Fruit fly (Drosophila melanogaster) whole organism, embryonic: ENCODE results near the gene Slimp.

Experiments
- Awh ChIP-seq: fragments of 200-800 bp; sonication (Bioruptor generic); IDR thresholded peaks from 2 replicates; pipeline ENCODE4, ENCODE4 v1.3.6; 2022; ENCODE audit warnings: missing biosample characterization, missing genetic modification characterization
- CG10209 ChIP-seq: fragments of 200-800 bp; sonication (Bioruptor generic); optimal IDR thresholded peaks from 3 replicates; lab custom pipeline; 2017; ENCODE audit warnings: missing biosample characterization, mild to moderate bottlenecking, missing genetic modification characterization, missing genetic modification reagents
- CG10959 ChIP-seq: fragments of 200-800 bp; sonication (Bioruptor generic); IDR thresholded peaks from 2 replicates; pipeline ENCODE4 v1.3.6; 2022; ENCODE audit warnings: missing biosample characterization, missing genetic modification characterization
- CG11247 ChIP-seq: fragments of 200-800 bp; sonication (Bioruptor generic); IDR thresholded peaks from 2 replicates; pipeline ENCODE4 v1.3.6; 2022; ENCODE audit warnings: missing biosample characterization, missing genetic modification characterization
- CG11560 ChIP-seq: fragments of 200-800 bp; sonication (Bioruptor generic); IDR thresholded peaks from 3 replicates; pipeline ENCODE4 v1.3.6; 2022; ENCODE audit warnings: missing biosample characterization, missing genetic modification characterization
- CG12155 ChIP-seq: fragments of 200-800 bp; sonication (Bioruptor generic); optimal IDR thresholded peaks from 3 replicates; lab custom pipeline; 2016; ENCODE audit warnings: missing biosample characterization, missing genetic modification characterization
- CG1233 ChIP-seq: fragments of 200-800 bp; sonication (Bioruptor generic); optimal IDR thresholded peaks from 4 replicates; lab custom pipeline; 2018; ENCODE audit warnings: missing biosample characterization, mild to moderate bottlenecking, missing genetic modification characterization
- CG13775 ChIP-seq: fragments of 200-800 bp; sonication (Bioruptor generic); optimal IDR thresholded peaks from 3 replicates; lab custom pipeline; 2017; ENCODE audit warnings: missing biosample characterization, mild to moderate bottlenecking, missing genetic modification characterization
- CG14965 ChIP-seq: fragments of 200-800 bp; sonication (Bioruptor generic); optimal IDR thresholded peaks from 2 replicates; lab custom pipeline; 2016; ENCODE audit warnings: missing biosample characterization, missing genetic modification characterization, borderline replicate concordance
- CG15514 ChIP-seq: fragments of 200-800 bp; sonication (Bioruptor generic); optimal IDR thresholded peaks from 3 replicates; lab custom pipeline; 2017; ENCODE audit warnings: missing biosample characterization, missing genetic modification characterization, mild to moderate bottlenecking, moderate library complexity, missing genetic modification reagents
- CG15601 ChIP-seq: fragments of 200-800 bp; sonication (Bioruptor generic); optimal IDR thresholded peaks from 3 replicates; lab custom pipeline; 2019; ENCODE audit warnings: missing biosample characterization, mild to moderate bottlenecking, missing genetic modification characterization, moderate library complexity
- CG15696 ChIP-seq: fragments of 200-800 bp; sonication (Bioruptor generic); optimal IDR thresholded peaks from 2 replicates; lab custom pipeline; 2019; ENCODE audit warnings: missing biosample characterization, mild to moderate bottlenecking, missing genetic modification characterization, moderate library complexity
- CG16813 ChIP-seq: fragments of 200-800 bp; sonication (Bioruptor generic); IDR thresholded peaks from 3 replicates; pipeline ENCODE4 v1.3.6; 2022; ENCODE audit warnings: missing biosample characterization, missing genetic modification characterization; ENCODE audit not compliant: partially characterized antibody
- CG17359 ChIP-seq: fragments of 200-800 bp; sonication (Bioruptor generic); optimal IDR thresholded peaks from 3 replicates; lab custom pipeline; 2018; ENCODE audit warnings: missing biosample characterization, mild to moderate bottlenecking, missing genetic modification characterization, moderate library complexity
- CG17361 ChIP-seq: fragments of 200-800 bp; sonication (Bioruptor generic); IDR thresholded peaks from 3 replicates; pipeline ENCODE4 v1.3.6; 2022; ENCODE audit warnings: missing biosample characterization, missing genetic modification characterization
- CG18599 ChIP-seq: fragments of 200-800 bp; sonication (Bioruptor generic); optimal IDR thresholded peaks from 3 replicates; lab custom pipeline; 2017; ENCODE audit warnings: missing biosample characterization, missing genetic modification characterization, mild to moderate bottlenecking, moderate library complexity, missing genetic modification reagents
- CG2678 ChIP-seq: fragments of 200-800 bp; sonication (Bioruptor generic); optimal IDR thresholded peaks from 3 replicates; lab custom pipeline; 2019; ENCODE audit warnings: missing biosample characterization, mild to moderate bottlenecking, missing genetic modification characterization, moderate library complexity
- CG2712 ChIP-seq: fragments of 200-800 bp; optimal IDR thresholded peaks from 3 replicates; lab custom pipeline; 2019; ENCODE audit warnings: missing biosample characterization, mild to moderate bottlenecking, missing genetic modification characterization, moderate library complexity
- CG32532 ChIP-seq: fragments of 200-800 bp; sonication (Bioruptor generic); IDR thresholded peaks from 2 replicates; pipeline ENCODE4 v1.3.6; 2022; ENCODE audit warnings: missing biosample characterization, missing genetic modification characterization
- CG33557 ChIP-seq: fragments of 200-800 bp; sonication (Bioruptor generic); optimal IDR thresholded peaks from 2 replicates; lab custom pipeline; 2019; ENCODE audit warnings: missing biosample characterization, mild to moderate bottlenecking, missing genetic modification characterization, moderate library complexity
- CG34376 ChIP-seq: fragments of 200-800 bp; sonication (Bioruptor generic); optimal IDR thresholded peaks from 2 replicates; lab custom pipeline; 2018; ENCODE audit warnings: missing biosample characterization, mild to moderate bottlenecking, missing genetic modification characterization
- CG4282 ChIP-seq: fragments of 200-800 bp; sonication (Bioruptor generic); optimal IDR thresholded peaks from 2 replicates; lab custom pipeline; 2016; ENCODE audit warnings: missing biosample characterization, missing genetic modification characterization
- CG6254 ChIP-seq: fragments of 200-800 bp; sonication (Bioruptor generic); optimal IDR thresholded peaks from 3 replicates; lab custom pipeline; 2017; ENCODE audit warnings: mild to moderate bottlenecking, missing biosample characterization, missing genetic modification reagents, missing genetic modification characterization
- CG6272 ChIP-seq: fragments of 200-800 bp; sonication (Bioruptor generic); IDR thresholded peaks from 2 replicates; pipeline ENCODE4 v1.3.6; 2022; ENCODE audit warnings: missing biosample characterization, missing genetic modification characterization
- CG6654 ChIP-seq: fragments of 200-800 bp; sonication (Bioruptor generic); optimal IDR thresholded peaks from 2 replicates; lab custom pipeline; 2017; ENCODE audit warnings: missing biosample characterization, mild to moderate bottlenecking, missing genetic modification characterization
- CG9797 ChIP-seq: fragments of 200-800 bp; sonication (Bioruptor generic); optimal IDR thresholded peaks from 3 replicates; lab custom pipeline; 2018; ENCODE audit warnings: missing biosample characterization, mild to moderate bottlenecking, missing genetic modification characterization
- CTCF ChIP-seq: fragments of 200-800 bp; sonication (Bioruptor generic); optimal IDR thresholded peaks from 2 replicates; lab custom pipeline; 2017; ENCODE audit warnings: missing biosample characterization, mild to moderate bottlenecking, missing genetic modification characterization, moderate library complexity
- Dip2 ChIP-seq: fragments of 200-800 bp; sonication (Bioruptor generic); IDR thresholded peaks from 2 replicates; pipeline ENCODE4 v1.3.6; 2022; ENCODE audit warnings: missing biosample characterization, missing genetic modification characterization
- Dp ChIP-seq: fragments of 200-800 bp; sonication (Bioruptor generic); optimal IDR thresholded peaks from 2 replicates; lab custom pipeline; 2018; ENCODE audit warnings: missing biosample characterization, mild to moderate bottlenecking, missing genetic modification characterization, moderate library complexity
- E2f1 ChIP-seq: fragments of 200-800 bp; sonication (Bioruptor generic); IDR thresholded peaks from 2 replicates; pipeline ENCODE4 v1.3.6; 2022; ENCODE audit warnings: missing biosample characterization, missing genetic modification characterization
- Ets65A ChIP-seq: fragments of 200-800 bp; sonication (Bioruptor generic); peaks from one replicate; lab custom pipeline; 2016; ENCODE audit warnings: missing biosample characterization, missing genetic modification characterization
- Nf-YA ChIP-seq: fragments of 200-800 bp; sonication (Bioruptor generic); IDR thresholded peaks from 2 replicates; pipeline ENCODE4 v1.3.6; 2022; ENCODE audit warnings: missing biosample characterization, missing genetic modification characterization
- Rfx ChIP-seq: fragments of 200-800 bp; sonication (Bioruptor generic); IDR thresholded peaks from 2 replicates; pipeline ENCODE4 v1.3.6; 2022; ENCODE audit warnings: missing biosample characterization, missing genetic modification characterization
- Six4 ChIP-seq: fragments of 200-800 bp; sonication (Bioruptor generic); optimal IDR thresholded peaks from 2 replicates; lab custom pipeline; 2016; ENCODE audit warnings: missing biosample characterization, missing genetic modification characterization
- Sox102F ChIP-seq: fragments of 200-800 bp; sonication (Bioruptor generic); optimal IDR thresholded peaks from 2 replicates; lab custom pipeline; 2018; ENCODE audit warnings: missing biosample characterization, mild to moderate bottlenecking, missing genetic modification characterization, moderate library complexity
- Xbp1 ChIP-seq: fragments of 200-800 bp; sonication (Bioruptor generic); optimal IDR thresholded peaks from 3 replicates; lab custom pipeline; 2016; ENCODE audit warnings: missing biosample characterization, mild to moderate bottlenecking, missing genetic modification characterization
- Xrp1 ChIP-seq: fragments of 200-800 bp; sonication (Bioruptor generic); IDR thresholded peaks from 2 replicates; pipeline ENCODE4 v1.3.6; 2022; ENCODE audit warnings: missing biosample characterization, missing genetic modification characterization
- cad ChIP-seq: fragments of >200 bp; optimal IDR thresholded peaks from 2 replicates; lab custom pipeline; 2017; ENCODE audit warnings: missing biosample characterization, missing genetic modification characterization
- crc ChIP-seq: fragments of 200-800 bp; sonication (Bioruptor generic); optimal IDR thresholded peaks from 2 replicates; lab custom pipeline; 2016; ENCODE audit warnings: missing biosample characterization, missing genetic modification characterization
- fd96Cb ChIP-seq: fragments of 200-800 bp; sonication (Bioruptor generic); optimal IDR thresholded peaks from 2 replicates; lab custom pipeline; 2018; ENCODE audit warnings: missing biosample characterization, mild to moderate bottlenecking, missing genetic modification characterization, moderate library complexity
- ftz-f1 ChIP-seq: fragments of 200-800 bp; sonication (Bioruptor generic); optimal IDR thresholded peaks from 2 replicates; lab custom pipeline; 2016; ENCODE audit warnings: missing biosample characterization, missing genetic modification characterization
- gsb ChIP-seq: fragments of 200-800 bp; sonication (Bioruptor generic); IDR thresholded peaks from 2 replicates; pipeline ENCODE4 v1.3.6; 2022; ENCODE audit warnings: missing biosample characterization, missing genetic modification characterization
- hbn ChIP-seq: fragments of 200-800 bp; sonication (Bioruptor generic); IDR thresholded peaks from 2 replicates; pipeline ENCODE4 v1.3.6; 2022; ENCODE audit warnings: missing biosample characterization, missing genetic modification characterization; ENCODE audit not compliant: partially characterized antibody
- pb ChIP-seq: fragments of 200-800 bp; sonication (Bioruptor generic); optimal IDR thresholded peaks from 3 replicates; lab custom pipeline; 2016; ENCODE audit warnings: missing biosample characterization, missing genetic modification characterization
- pum ChIP-seq: fragments of 200-800 bp; sonication (Bioruptor generic); optimal IDR thresholded peaks from 2 replicates; lab custom pipeline; 2016; ENCODE audit warnings: missing biosample characterization, missing genetic modification characterization
- sc ChIP-seq, 3 experiments: fragments of >200 bp in 2 of 3; fragments of 200-800 bp in 1 of 3; sonication (Bioruptor generic) in 1 of 3; optimal IDR thresholded peaks; 2 replicates in 2 of 3; 3 replicates in 1 of 3; lab custom pipeline; 2017; ENCODE audit warnings: mild to moderate bottlenecking in 1 of 3, missing biosample characterization in 1 of 3, missing genetic modification characterization in 1 of 3, missing genetic modification reagents in 1 of 3
- schlank ChIP-seq: fragments of 200-800 bp; sonication (Bioruptor generic); optimal IDR thresholded peaks from 2 replicates; lab custom pipeline; 2018; ENCODE audit warnings: missing biosample characterization, mild to moderate bottlenecking, missing genetic modification characterization
- sens-2 ChIP-seq: fragments of 200-800 bp; sonication (Bioruptor generic); IDR thresholded peaks from 2 replicates; pipeline ENCODE4 v1.3.6; 2022; ENCODE audit warnings: missing biosample characterization, missing genetic modification characterization
- slbo ChIP-seq: fragments of 200-800 bp; sonication (Bioruptor generic); IDR thresholded peaks from 2 replicates; pipeline ENCODE4 v1.3.6; 2022; ENCODE audit warnings: missing biosample characterization, missing genetic modification characterization
- sna ChIP-seq: fragments of 200-800 bp; sonication (Bioruptor generic); IDR thresholded peaks from 2 replicates; pipeline ENCODE4 v1.3.6; 2022; ENCODE audit warnings: missing biosample characterization, missing genetic modification characterization; ENCODE audit not compliant: partially characterized antibody
- ttk ChIP-seq: fragments of 200-800 bp; sonication (Bioruptor generic); IDR thresholded peaks from 2 replicates; pipeline ENCODE4 v2.1.2; 2022; ENCODE audit warnings: missing biosample characterization, missing genetic modification characterization
- wdn ChIP-seq: fragments of 200-800 bp; sonication (Bioruptor generic); IDR thresholded peaks from 2 replicates; pipeline ENCODE4 v1.3.6; 2022; ENCODE audit warnings: missing biosample characterization, missing genetic modification characterization

Slimp gene

DNA sequence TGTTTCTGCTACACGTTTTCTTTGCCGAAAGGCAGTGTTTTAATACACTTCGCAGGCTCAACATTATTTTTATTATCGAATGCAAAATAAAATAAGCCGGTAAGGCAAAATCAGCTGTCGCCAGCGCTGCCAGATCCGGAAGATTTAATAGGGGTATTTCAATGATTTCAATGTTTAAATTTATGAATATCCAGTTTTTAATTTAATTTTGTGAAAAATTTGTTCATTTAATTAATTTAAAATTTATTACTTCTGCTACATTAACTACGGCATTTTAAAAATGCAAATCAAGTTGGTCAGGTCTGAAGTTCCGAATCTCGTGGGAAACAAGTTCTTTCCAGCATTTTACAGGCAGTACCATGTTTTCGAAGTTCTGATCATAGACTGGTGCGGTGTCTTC is at the start of gene Slimp (continued):
- TF ChIP-seq CG13775 (GFP tag; lab: Kevin White, UChicago) (peak; percentile 27), pb (GFP tag; lab: Kevin White, UChicago) (no peak), CG17359 (peak; percentile 2), CG16813 (GFP tag; lab: Robert Waterston, UW) (no peak), Ets65A (GFP tag; lab: Kevin White, UChicago) (peak; percentile 78), Xrp1 (no peak; the same call in 1 of the 2 replicates), ttk (GFP tag; lab: Robert Waterston, UW) (no peak), CG6272 (GFP tag; lab: Robert Waterston, UW) (no peak), Six4 (GFP tag; lab: Kevin White, UChicago) (no peak), CG11247 (no peak), pum (no peak), CG2712 (peak; percentile 48), CG15601 (tag; lab: Kevin White, UChicago) (no peak), CG4282 (GFP tag; lab: Kevin White, UChicago) (no peak), CG1233 (GFP tag; lab: Kevin White, UChicago) (no peak), CG2678 (tag; lab: Kevin White, UChicago) (peak; percentile 39), sna (GFP tag; lab: Robert Waterston, UW) (peak; percentile 20; the same call in 1 of the 2 replicates), CTCF (GFP tag; lab: Kevin White, UChicago) (no peak), CG11560 (no peak; the same call in 2 of the 3 replicates), CG14965 (GFP tag; lab: Kevin White, UChicago) (no peak), hbn (no peak), gsb (GFP tag; lab: Robert Waterston, UW) (no peak), CG33557 (GFP tag; lab: Kevin White, UChicago) (no peak), Rfx (GFP tag; lab: Robert Waterston, UW) (no peak), sens-2 (GFP tag; lab: Robert Waterston, UW) (no peak), wdn (no peak), Xbp1 (peak; percentile 5), CG10209 (no peak), ftz-f1 (no peak), CG17361 (GFP tag; lab: Robert Waterston, UW) (0 out of 3 replicates have a peak, but pooled peaks have one; percentile 32), crc (GFP tag; lab: Kevin White, UChicago) (no peak), fd96Cb (tag; lab: Kevin White, UChicago) (no peak), sc (optimal IDR thresholded peaks at IDR 0.05; lab: Kevin White, UChicago) (no peak), sc (GFP tag; optimal IDR thresholded peaks at IDR 0.05; lab: Kevin White, UChicago) (no peak), CG18599 (GFP tag; lab: Kevin White, UChicago) (peak; percentile 42), CG6654 (GFP tag; lab: Kevin White, UChicago) (no peak), CG12155 (peak; percentile 5), CG15696 (tag; lab: Kevin White, UChicago) (no peak), slbo (GFP tag; lab: Robert Waterston, UW) (peak; percentile 29; the same call in 1 of the 2 replicates), cad (no peak), Awh (GFP tag; lab: Robert Waterston, UW) (no peak), CG9797 (GFP tag; lab: Kevin White, UChicago) (no peak), CG6254 (GFP tag; lab: Kevin White, UChicago) (no peak), E2f1 (GFP tag; lab: Robert Waterston, UW) (no peak), Dp (GFP tag; lab: Kevin White, UChicago) (peak; percentile 29), schlank (tag; lab: Kevin White, UChicago) (no peak), CG34376 (GFP tag; lab: Kevin White, UChicago) (no peak), Sox102F (GFP tag; lab: Kevin White, UChicago) (no peak), CG15514 (peak; percentile 89), CG10959 (GFP tag; lab: Robert Waterston, UW) (no peak), CG32532 (GFP tag; lab: Robert Waterston, UW) (no peak), Nf-YA (GFP tag; lab: Robert Waterston, UW) (no peak), Dip2 (GFP tag; lab: Robert Waterston, UW) (no peak)
